Fruit fly (Drosophila melanogaster) Kc167 (cell line): Measurements from ENCODE around the gene CG43896.

ENCODE experiments used
- Myc ChIP-seq: fragments of >200 bp; optimal IDR thresholded peaks from 2 replicates; lab custom pipeline; 2017; ENCODE audit warnings: missing external identifiers
- Sin3A ChIP-seq: fragments of >200 bp; optimal IDR thresholded peaks from 2 replicates; lab custom pipeline; 2018; ENCODE audit warnings: missing external identifiers
- insv ChIP-seq: fragments of >200 bp; optimal IDR thresholded peaks from 3 replicates; lab custom pipeline; 2018; ENCODE audit warnings: missing external identifiers
- psq ChIP-seq: fragments of >200 bp; optimal IDR thresholded peaks from 2 replicates; lab custom pipeline; 2017; ENCODE audit warnings: missing external identifiers
- ttk ChIP-seq: sonication (Bioruptor generic); optimal IDR thresholded peaks from 2 replicates; lab custom pipeline; 2017; ENCODE audit warnings: missing external identifiers

DNA sequence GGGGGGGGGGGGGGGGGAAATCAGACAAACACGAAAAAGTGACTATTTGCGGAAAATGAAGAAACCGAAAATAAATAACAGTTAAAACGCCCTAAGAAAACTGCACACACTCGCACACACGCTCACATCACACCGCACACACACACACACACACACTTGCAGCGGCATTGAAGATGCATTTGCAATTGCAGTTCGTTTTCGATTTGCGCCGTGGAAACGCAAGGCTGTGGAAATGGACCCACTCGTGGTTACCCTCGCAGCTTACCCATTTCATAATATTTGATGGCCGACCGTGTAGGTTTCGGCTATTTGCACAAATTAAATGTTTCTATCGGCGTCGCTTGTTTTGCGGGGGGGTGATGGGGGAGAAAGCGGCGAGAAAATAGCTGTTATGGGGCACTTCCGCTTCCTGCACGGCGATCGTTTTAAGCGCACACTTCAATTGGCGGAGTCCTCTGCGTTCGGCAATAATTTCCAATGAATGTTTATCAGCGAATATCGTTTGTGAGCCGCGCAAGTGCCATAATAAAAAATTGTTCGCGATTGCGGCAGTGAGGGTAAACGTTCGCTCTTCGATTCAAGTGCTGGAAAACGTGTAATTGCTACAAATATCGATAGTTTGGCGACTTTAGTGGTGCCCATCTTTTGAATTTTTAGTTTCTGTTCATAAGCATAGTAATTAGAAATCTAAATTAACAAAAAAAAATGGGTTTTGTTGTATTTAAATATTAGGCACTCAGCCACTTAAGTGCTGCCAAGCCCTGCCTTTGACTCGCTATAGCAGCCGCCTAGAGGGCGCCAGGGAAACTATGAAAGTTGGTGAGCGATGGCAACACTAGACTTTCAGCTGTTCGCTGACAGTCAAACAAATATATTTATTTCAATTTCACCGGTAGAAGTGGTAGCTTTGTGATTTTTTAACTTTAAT is 26.7 kb downstream of the CG43896 start, which contains the start of the genes Pop2 and CG6928:
- TF ChIP-seq psq (lab: Kevin White, UChicago) (no peak), Sin3A (no peak), Myc (no peak), ttk (lab: Kevin White, UChicago) (no peak), insv (lab: Kevin White, UChicago) (no peak)
